Fruit fly (Drosophila melanogaster) whole organism, wandering third instar larva: ENCODE measurements around the gene Spn28Da.

Experiments used
- CG32264 ChIP-seq: fragments of 200-800 bp; sonication (Bioruptor generic); optimal IDR thresholded peaks from 2 replicates; lab custom pipeline; 2016; ENCODE audit warnings: missing biosample characterization, missing genetic modification characterization
- Dfd ChIP-seq: fragments of >200 bp; optimal IDR thresholded peaks from 2 replicates; lab custom pipeline; 2017; ENCODE audit warnings: missing biosample characterization, missing genetic modification characterization
- GATAd ChIP-seq: sonication (Bioruptor generic); optimal IDR thresholded peaks from 2 replicates; lab custom pipeline; 2016; ENCODE audit warnings: missing biosample characterization, missing genetic modification characterization
- Jra ChIP-seq: sonication (Bioruptor generic); optimal IDR thresholded peaks from 2 replicates; lab custom pipeline; 2016; ENCODE audit warnings: missing biosample characterization, missing genetic modification characterization
- Myc ChIP-seq: fragments of >200 bp; optimal IDR thresholded peaks from 2 replicates; lab custom pipeline; 2017
- OdsH ChIP-seq: fragments of 200-800 bp; sonication (Bioruptor generic); optimal IDR thresholded peaks from 2 replicates; lab custom pipeline; 2016; ENCODE audit warnings: missing biosample characterization, mild to moderate bottlenecking, missing genetic modification characterization
- Sp1 ChIP-seq: fragments of 200-800 bp; sonication (Bioruptor generic); optimal IDR thresholded peaks from 3 replicates; lab custom pipeline; 2019; ENCODE audit warnings: missing biosample characterization, mild to moderate bottlenecking, missing genetic modification characterization, moderate library complexity
- dl ChIP-seq, 2 experiments: fragments of 175-275, 200-275 bp in 1 of 2; fragments of 200-275 bp in 1 of 2; sonication (Bioruptor generic); optimal IDR thresholded peaks; lab custom pipeline; 2018; ENCODE audit warnings: mild to moderate bottlenecking in 2 of 2, missing biosample characterization in 2 of 2, missing genetic modification characterization in 2 of 2, moderate library complexity in 2 of 2; ENCODE audit not compliant: partially characterized antibody in 2 of 2, insufficient read depth in 1 of 2
- dsf ChIP-seq: sonication (Bioruptor generic); optimal IDR thresholded peaks from 2 replicates; lab custom pipeline; 2016; ENCODE audit warnings: missing biosample characterization, missing genetic modification characterization, borderline replicate concordance
- h ChIP-seq: fragments of 200-800 bp; sonication (Bioruptor generic); optimal IDR thresholded peaks from 3 replicates; lab custom pipeline; 2016; ENCODE audit warnings: missing biosample characterization, mild to moderate bottlenecking, missing genetic modification characterization
- psq ChIP-seq: fragments of 200-800 bp; sonication (Bioruptor generic); optimal IDR thresholded peaks from 3 replicates; lab custom pipeline; 2017; ENCODE audit warnings: missing biosample characterization, mild to moderate bottlenecking, missing genetic modification characterization, moderate library complexity
- sage ChIP-seq: fragments of 200-800 bp; sonication (Bioruptor generic); optimal IDR thresholded peaks from 2 replicates; lab custom pipeline; 2016; ENCODE audit warnings: missing biosample characterization, mild to moderate bottlenecking, missing genetic modification characterization
- usp ChIP-seq: fragments of >200 bp; optimal IDR thresholded peaks from 2 replicates; lab custom pipeline; 2017; ENCODE audit warnings: missing biosample characterization, missing genetic modification characterization

- TF ChIP-seq psq (GFP tag; lab: Kevin White, UChicago), result no peak
- TF ChIP-seq GATAd (GFP tag; lab: Kevin White, UChicago), result no peak
- TF ChIP-seq h (GFP tag; lab: Kevin White, UChicago), result no peak
- no peak for TF ChIP-seq CG32264
- no peak for TF ChIP-seq Myc (lab: Kevin White, UChicago)
- no peak for TF ChIP-seq Dfd (GFP tag; lab: Kevin White, UChicago)
- no peak for TF ChIP-seq sage
- no peak for TF ChIP-seq usp (GFP tag; lab: Kevin White, UChicago)
- TF ChIP-seq Sp1 (GFP tag; lab: Kevin White, UChicago), result no peak
- no peak for TF ChIP-seq dl (GFP tag; optimal IDR thresholded peaks at IDR 0.05; lab: Kevin White, UChicago; ENCODE audit: insufficient read depth in 1 of 2, partially characterized antibody in 2 of 2)
- no peak for TF ChIP-seq Jra (GFP tag; lab: Kevin White, UChicago)
- TF ChIP-seq dsf (GFP tag; lab: Kevin White, UChicago), result no peak
- TF ChIP-seq OdsH (GFP tag; lab: Kevin White, UChicago), result no peak
Measured at dm6 chr2L:7840152-7840551, 48.8 kb downstream of the Spn28Da start, which contains the start of gene CG14537.
